Worm (Caenorhabditis elegans) whole organism, L3 larva: ENCODE results near the gene K08F4.5.

ENCODE experiments used
- elt-1 ChIP-seq: fragments of 150-350 bp; optimal IDR thresholded peaks from 2 replicates; lab custom pipeline; 2014; ENCODE audit warnings: missing biosample characterization, missing genetic modification characterization
- skn-1 ChIP-seq: fragments of 150-350 bp; optimal IDR thresholded peaks from 2 replicates; lab custom pipeline; 2014; ENCODE audit warnings: missing biosample characterization, missing genetic modification characterization
- snpc-4 ChIP-seq: fragments of 150-350 bp; optimal IDR thresholded peaks from 2 replicates; lab custom pipeline; 2014; ENCODE audit warnings: missing biosample characterization, missing genetic modification characterization
- tbx-2 ChIP-seq: sonication (generic microtip); optimal IDR thresholded peaks from 2 replicates; lab custom pipeline; 2016; ENCODE audit warnings: mild to moderate bottlenecking, missing genetic modification characterization, missing compliant biosample characterization
- unc-62 ChIP-seq: fragments of 150-350 bp; sonication (generic microtip); optimal IDR thresholded peaks from 4 replicates; lab custom pipeline; 2014; ENCODE audit warnings: missing biosample characterization, missing genetic modification reagents, missing genetic modification characterization

DNA sequence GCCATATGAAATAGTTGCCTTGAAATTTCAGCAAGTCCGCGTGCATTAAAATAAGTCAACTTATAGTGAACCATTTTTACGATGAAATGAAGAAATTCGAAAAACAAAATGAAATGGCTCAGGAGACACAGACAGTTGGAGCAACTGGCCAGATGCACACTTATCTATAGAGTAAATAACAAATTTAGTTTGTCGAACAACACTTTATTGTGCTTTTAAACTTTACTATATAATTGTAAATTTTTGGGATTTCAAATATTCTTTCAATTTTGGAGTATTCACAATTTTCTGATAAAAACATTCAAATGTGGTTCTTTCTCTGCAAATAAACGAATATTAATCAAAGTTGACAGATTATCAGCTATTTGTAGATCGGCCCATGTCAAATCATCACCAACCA is 4.4 kb upstream of the K08F4.5 start, which contains the start of gene gst-3:
- TF ChIP-seq elt-1 (tag; lab: Kevin White, UChicago) (no peak), skn-1 (tag; lab: Kevin White, UChicago) (no peak), unc-62 (GFP tag; lab: Kevin White, UChicago) (no peak), tbx-2 (tag; lab: Kevin White, UChicago) (no peak), snpc-4 (tag; lab: Kevin White, UChicago) (no peak)
